Fruit fly (Drosophila melanogaster) whole organism: Measurements from ENCODE around the gene CG11562.

ENCODE experiments used
- CG8478 ChIP-seq: fragments of >200 bp; optimal IDR thresholded peaks from 2 replicates; lab custom pipeline; 2018; ENCODE audit warnings: inconsistent platforms
- Dll ChIP-seq: fragments of >200 bp; optimal IDR thresholded peaks from 2 replicates; lab custom pipeline; 2017
- EcR ChIP-seq, 2 experiments: fragments of >200 bp; optimal IDR thresholded peaks; 2 replicates each; lab custom pipeline; 2017; ENCODE audit warnings: missing biosample characterization in 2 of 2, missing genetic modification characterization in 2 of 2, missing genetic modification reagents in 2 of 2
- pan ChIP-seq: fragments of >200 bp; optimal IDR thresholded peaks from 2 replicates; lab custom pipeline; 2017

DNA sequence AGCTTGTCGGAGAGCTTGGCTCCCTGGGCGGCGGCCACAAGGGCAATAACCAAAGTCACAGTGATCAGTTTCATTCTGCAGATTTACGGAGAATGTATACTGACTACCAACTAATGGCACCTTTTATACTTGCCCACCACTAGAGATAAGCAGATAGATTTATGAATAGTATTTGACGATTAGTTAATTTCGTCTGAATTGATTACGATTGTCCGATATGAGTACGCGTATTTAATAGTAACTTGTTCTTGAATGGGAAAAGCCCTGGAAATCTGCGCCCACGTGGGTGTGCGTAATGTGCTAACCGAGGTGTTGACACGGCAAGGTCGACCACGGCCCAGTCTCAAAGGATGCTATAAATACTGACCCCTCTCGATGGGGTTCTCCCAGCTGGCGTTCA, 28.9 kb downstream of the CG11562 start, which contains the start of gene CG11911:
- no peak for TF ChIP-seq pan (lab: Kevin White, UChicago)
- no peak for TF ChIP-seq EcR (GFP tag; optimal IDR thresholded peaks at IDR 0.05; lab: Kevin White, UChicago)
- no peak for TF ChIP-seq Dll (lab: Kevin White, UChicago)
- TF ChIP-seq CG8478 (lab: Kevin White, UChicago) = no peak
